Worm (Caenorhabditis elegans) whole organism, L3 larva: ENCODE measurements around the gene Y54E2A.9.

Experiments
- ceh-16 ChIP-seq: sonication (generic microtip); optimal IDR thresholded peaks from 2 replicates; lab custom pipeline; 2017; ENCODE audit warnings: missing biosample characterization, missing genetic modification characterization
- lin-15B ChIP-seq: fragments of 150-350 bp; optimal IDR thresholded peaks from 2 replicates; lab custom pipeline; 2014; ENCODE audit warnings: missing biosample characterization, missing genetic modification characterization
- sea-2 ChIP-seq: fragments of 150-350 bp; sonication (generic microtip); optimal IDR thresholded peaks from 4 replicates; lab custom pipeline; 2014; ENCODE audit warnings: missing biosample characterization, missing genetic modification reagents, missing genetic modification characterization
- skn-1 ChIP-seq: fragments of 150-350 bp; optimal IDR thresholded peaks from 2 replicates; lab custom pipeline; 2014; ENCODE audit warnings: missing biosample characterization, missing genetic modification characterization

DNA sequence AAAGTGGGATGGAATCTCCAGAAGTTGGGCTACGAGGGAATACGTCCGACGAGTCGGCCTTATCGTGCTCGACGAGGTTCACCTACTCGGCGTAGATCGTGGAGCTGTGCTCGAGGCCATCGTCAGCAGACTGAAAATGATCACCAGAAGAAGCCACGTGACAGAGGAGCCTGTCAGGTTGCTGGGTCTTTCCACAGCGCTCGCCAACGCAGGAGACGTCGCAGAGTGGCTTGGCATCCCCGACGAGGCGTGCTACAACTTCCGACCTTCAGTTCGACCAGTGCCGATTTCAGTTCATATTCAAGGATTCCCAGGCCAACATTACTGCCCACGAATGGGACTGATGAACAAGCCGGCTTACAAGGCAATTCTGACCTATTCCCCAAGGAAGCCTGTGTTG is 14.7 kb downstream of the Y54E2A.9 start:
- TF ChIP-seq lin-15B (tag; lab: Kevin White, UChicago): no peak
- no peak for TF ChIP-seq skn-1 (tag; lab: Kevin White, UChicago)
- TF ChIP-seq ceh-16 (tag; lab: Kevin White, UChicago): no peak
- TF ChIP-seq sea-2 (GFP tag; lab: Kevin White, UChicago): no peak
